Worm (Caenorhabditis elegans): ENCODE data around the gene F55C5.17.

F55C5.17 gene

DNA sequence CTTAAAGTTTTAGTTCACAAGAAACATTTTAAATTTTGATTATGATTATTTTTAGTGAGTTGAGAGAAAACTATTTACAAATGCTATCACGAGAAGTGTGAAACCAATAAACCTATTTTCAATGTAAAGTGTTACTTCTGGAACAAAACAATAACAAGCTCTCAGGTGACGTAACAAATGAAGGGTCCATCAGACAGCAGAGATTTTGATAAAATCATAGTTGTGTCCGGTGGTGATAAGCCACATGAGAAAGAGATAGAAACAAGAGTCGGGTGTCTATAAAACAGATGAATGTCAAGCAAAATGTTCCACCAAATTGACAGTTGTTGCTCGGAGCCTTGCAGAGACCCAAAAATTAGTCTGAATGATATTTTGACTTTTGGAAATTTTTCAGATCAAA, 32.0 kb downstream of the F55C5.17 start:
- no peak for TF ChIP-seq hrde-1 (tag; optimal IDR thresholded peaks at IDR 0.05; ENCODE audit: borderline replicate concordance)
- no peak for TF ChIP-seq lsl-1 (GFP tag; optimal IDR thresholded peaks at IDR 0.05)
- no peak for TF ChIP-seq akir-1 (GFP tag; optimal IDR thresholded peaks at IDR 0.05)
- no peak for TF ChIP-seq Y67H2A.10 (GFP tag; conservative IDR thresholded peaks at IDR 0.05)
- no peak for TF ChIP-seq him-1 (tag; optimal IDR thresholded peaks at IDR 0.05)
- no peak for TF ChIP-seq ceh-79 (tag; optimal IDR thresholded peaks at IDR 0.05)
- TF ChIP-seq snpc-3.4 (tag; optimal IDR thresholded peaks at IDR 0.05), result no peak
- TF ChIP-seq die-1 (tag; optimal IDR thresholded peaks at IDR 0.05), result no peak
- no peak for TF ChIP-seq efl-1 (GFP tag; optimal IDR thresholded peaks at IDR 0.05)
- no peak for TF ChIP-seq Y56A3A.18 (GFP tag; IDR thresholded peaks at IDR 0.05)
- no peak for TF ChIP-seq B0035.1 (tag; optimal IDR thresholded peaks at IDR 0.05)

DNA sequence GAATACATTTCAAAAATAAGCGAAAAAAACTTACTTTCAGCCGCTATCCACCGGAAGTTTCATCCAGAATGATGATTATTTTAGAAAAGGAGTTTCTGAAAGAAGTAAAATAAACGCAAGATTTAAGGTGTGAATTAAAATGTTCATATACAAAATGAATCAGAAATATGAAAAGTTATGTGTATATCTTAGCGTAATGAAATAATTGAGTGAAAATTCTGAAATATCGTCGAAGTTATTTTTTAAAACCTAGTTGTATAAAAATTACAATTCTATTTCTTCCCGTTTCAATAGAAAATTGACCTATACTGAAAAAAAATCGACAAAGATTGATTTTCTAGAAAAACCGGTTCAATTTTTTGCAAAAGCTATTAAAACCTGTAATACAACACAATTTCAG, 35.6 kb downstream of the F55C5.17 start, which contains the start of gene twk-13:
Gene twk-13, minus strand, starts transcription at position 101 of the 400 bp plus-strand sequence.
- TF ChIP-seq lsy-27 (tag; optimal IDR thresholded peaks at IDR 0.05; ENCODE audit: borderline replicate concordance, insufficient read depth) (no peak), K12H6.12 (tag; optimal IDR thresholded peaks at IDR 0.05) (no peak), nhr-80 (tag; optimal IDR thresholded peaks at IDR 0.05) (no peak), ceh-58 (GFP tag; IDR thresholded peaks at IDR 0.05) (no peak), madf-10 (tag; optimal IDR thresholded peaks at IDR 0.05) (no peak), dpl-1 (GFP tag; optimal IDR thresholded peaks at IDR 0.05) (no peak), sea-2 (GFP tag; IDR thresholded peaks at IDR 0.05) (no peak), sdz-38 (tag; optimal IDR thresholded peaks at IDR 0.05) (no peak), snpc-1.3 (tag; optimal IDR thresholded peaks at IDR 0.05; ENCODE audit: insufficient read depth) (no peak), Y79H2A.3 (GFP tag; conservative IDR thresholded peaks at IDR 0.05) (no peak), nfya-2 (GFP tag; IDR thresholded peaks at IDR 0.05) (no peak), ztf-22 (GFP tag; optimal IDR thresholded peaks at IDR 0.05) (no peak)

DNA sequence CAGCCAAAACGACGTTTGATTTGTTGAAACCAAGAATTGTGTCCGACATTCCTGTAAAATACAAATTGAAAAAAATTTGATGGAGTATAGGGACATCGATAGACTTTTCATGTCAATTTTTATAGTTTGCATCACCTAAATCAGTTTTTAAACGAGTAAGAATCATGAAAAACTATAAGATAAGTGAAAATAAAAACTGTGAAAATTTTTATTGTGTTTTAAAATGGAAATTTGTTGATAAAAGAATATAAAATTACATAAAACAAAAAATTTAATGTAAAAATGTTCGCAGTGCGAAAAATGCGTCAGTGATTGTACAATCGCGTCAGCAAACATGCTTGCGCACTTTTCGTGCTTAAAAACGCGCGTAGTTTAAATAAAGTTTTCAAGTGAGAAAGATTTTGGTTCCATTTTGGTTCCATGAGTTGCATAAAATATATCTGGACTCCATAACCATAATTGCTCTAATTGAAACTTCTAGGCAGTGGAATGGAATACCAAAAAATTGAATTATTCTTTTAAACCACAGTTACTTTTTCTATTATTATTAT, 41.2 kb downstream of the F55C5.17 start, which contains the start of gene tomm-20:
Gene tomm-20, minus strand, starts transcription at position 51 of the 551 bp plus-strand sequence.
- peak; percentile 62 for TF ChIP-seq D2030.7 (GFP tag; IDR thresholded peaks at IDR 0.05)
- peak; percentile 58 for TF ChIP-seq madf-10 (tag; optimal IDR thresholded peaks at IDR 0.05)
- TF ChIP-seq nhr-120 (GFP tag; IDR thresholded peaks at IDR 0.05), result no peak
- peak; percentile 87 for TF ChIP-seq madf-3 (GFP tag; IDR thresholded peaks at IDR 0.05)
- TF ChIP-seq somi-1 (GFP tag; optimal IDR thresholded peaks at IDR 0.05), result peak; percentile 47
- TF ChIP-seq unc-130 (GFP tag; optimal IDR thresholded peaks at IDR 0.05), result peak; percentile 69
- TF ChIP-seq lin-35 (GFP tag; optimal IDR thresholded peaks at IDR 0.05), result peak; percentile 86 to 98 (median 92)
- TF ChIP-seq fkh-3 (tag; optimal IDR thresholded peaks at IDR 0.05), result no peak
- TF ChIP-seq bed-2 (GFP tag; IDR thresholded peaks at IDR 0.05), result no peak
- TF ChIP-seq rcor-1 (GFP tag; IDR thresholded peaks at IDR 0.05), result peak; percentile 90
- TF ChIP-seq B0035.1 (tag; optimal IDR thresholded peaks at IDR 0.05), result peak; percentile 39
- no peak for TF ChIP-seq attf-6 (GFP tag; IDR thresholded peaks at IDR 0.05)
- peak; percentile 38 for TF ChIP-seq hrde-1 (tag; optimal IDR thresholded peaks at IDR 0.05; ENCODE audit: borderline replicate concordance)
- TF ChIP-seq aptf-3 (GFP tag; IDR thresholded peaks at IDR 0.05), result no peak
- TF ChIP-seq egrh-3 (GFP tag; IDR thresholded peaks at IDR 0.05), result no peak
- TF ChIP-seq pbrm-1 (GFP tag; IDR thresholded peaks at IDR 0.05), result peak; percentile 92
- TF ChIP-seq madf-8 (GFP tag; conservative IDR thresholded peaks at IDR 0.05), result peak; percentile 65
- peak; percentile 65 for TF ChIP-seq F22D6.2 (tag; optimal IDR thresholded peaks at IDR 0.05)
- TF ChIP-seq lin-54 (GFP tag; optimal IDR thresholded peaks at IDR 0.05), result peak; percentile 98
- peak; percentile 83 for TF ChIP-seq repo-1 (tag; optimal IDR thresholded peaks at IDR 0.05)
- TF ChIP-seq ztf-26 (tag; optimal IDR thresholded peaks at IDR 0.05), result peak; percentile 79
- peak; percentile 47 for TF ChIP-seq snpc-4 (GFP tag; optimal IDR thresholded peaks at IDR 0.05)
- TF ChIP-seq snpc-4 (tag; optimal IDR thresholded peaks at IDR 0.05), result peak; percentile 77 to 85 (median 78)
- no peak for TF ChIP-seq F57A8.1 (GFP tag; optimal IDR thresholded peaks at IDR 0.05)
- TF ChIP-seq let-607 (tag; optimal IDR thresholded peaks at IDR 0.05), result peak in 1 of 2 experiments; percentile 76
- TF ChIP-seq hmg-20 (GFP tag; IDR thresholded peaks at IDR 0.05), result peak; percentile 77; the same call in 1 of the 2 replicates

Measured in whole organism, young adult.